Fruit fly (Drosophila melanogaster) whole organism, embryonic: ENCODE results near the gene Mbs.
A peak's percentile ranks its signal among the peaks of the same experiment; 100 is the strongest.

Experiments
- ATbp ChIP-seq: fragments of 200-800 bp; sonication (Bioruptor generic); optimal IDR thresholded peaks from 2 replicates; lab custom pipeline; 2017; ENCODE audit warnings: missing biosample characterization, mild to moderate bottlenecking, missing genetic modification characterization, missing genetic modification reagents
- Adf1 ChIP-seq: fragments of 200-800 bp; sonication (Bioruptor generic); IDR thresholded peaks from 2 replicates; pipeline ENCODE4 v1.3.6; 2022; ENCODE audit warnings: missing biosample characterization, missing genetic modification characterization
- Atf-2 ChIP-seq: fragments of 200-800 bp; sonication (Bioruptor generic); optimal IDR thresholded peaks from 2 replicates; lab custom pipeline; 2016; ENCODE audit warnings: missing biosample characterization, missing genetic modification characterization
- Bgb ChIP-seq: fragments of 200-800 bp; sonication (Bioruptor generic); IDR thresholded peaks from 2 replicates; pipeline ENCODE4 v1.3.6; 2022; ENCODE audit warnings: missing biosample characterization, missing genetic modification characterization; ENCODE audit not compliant: partially characterized antibody
- CG10366 ChIP-seq: fragments of 200-800 bp; sonication (Bioruptor generic); IDR thresholded peaks from 2 replicates; pipeline ENCODE4 v1.3.6; 2022; ENCODE audit warnings: missing biosample characterization, missing genetic modification characterization
- CG10654 ChIP-seq: fragments of 200-800 bp; sonication (Bioruptor generic); optimal IDR thresholded peaks from 2 replicates; lab custom pipeline; 2016; ENCODE audit warnings: missing biosample characterization, missing genetic modification characterization
- CG11560 ChIP-seq: fragments of 200-800 bp; sonication (Bioruptor generic); IDR thresholded peaks from 3 replicates; pipeline ENCODE4 v1.3.6; 2022; ENCODE audit warnings: missing biosample characterization, missing genetic modification characterization
- CG12744 ChIP-seq: fragments of 200-800 bp; sonication (Bioruptor generic); optimal IDR thresholded peaks from 2 replicates; lab custom pipeline; 2016; ENCODE audit warnings: missing biosample characterization, missing genetic modification characterization
- CG15479 ChIP-seq: fragments of 200-800 bp; sonication (Bioruptor generic); optimal IDR thresholded peaks from 3 replicates; lab custom pipeline; 2019; ENCODE audit warnings: missing biosample characterization, mild to moderate bottlenecking, missing genetic modification characterization, moderate library complexity
- CG17568 ChIP-seq: fragments of 200-800 bp; sonication (Bioruptor generic); optimal IDR thresholded peaks from 2 replicates; lab custom pipeline; 2018; ENCODE audit warnings: missing biosample characterization, mild to moderate bottlenecking, missing genetic modification characterization, moderate library complexity
- CG17829 ChIP-seq: fragments of 200-800 bp; optimal IDR thresholded peaks from 2 replicates; lab custom pipeline; 2019; ENCODE audit warnings: missing biosample characterization, mild to moderate bottlenecking, missing genetic modification characterization, moderate library complexity
- CG2129 ChIP-seq: fragments of 200-800 bp; sonication (Bioruptor generic); IDR thresholded peaks from 2 replicates; pipeline ENCODE4 v1.3.6; 2022; ENCODE audit warnings: missing biosample characterization, missing genetic modification characterization; ENCODE audit not compliant: partially characterized antibody
- CG32772 ChIP-seq: fragments of 200-800 bp; sonication (Bioruptor generic); IDR thresholded peaks from 2 replicates; pipeline ENCODE4 v1.3.6; 2022; ENCODE audit warnings: missing biosample characterization, missing genetic modification characterization
- CG33557 ChIP-seq: fragments of 200-800 bp; sonication (Bioruptor generic); optimal IDR thresholded peaks from 2 replicates; lab custom pipeline; 2019; ENCODE audit warnings: missing biosample characterization, mild to moderate bottlenecking, missing genetic modification characterization, moderate library complexity
- CG3847 ChIP-seq: fragments of 200-800 bp; sonication (Bioruptor generic); IDR thresholded peaks from 2 replicates; pipeline ENCODE4 v1.3.6; 2022; ENCODE audit warnings: missing biosample characterization, missing genetic modification characterization
- CG42726 ChIP-seq: fragments of 200-800 bp; sonication (Bioruptor generic); IDR thresholded peaks from 2 replicates; pipeline ENCODE4 v1.3.6; 2022; ENCODE audit warnings: missing biosample characterization, missing genetic modification characterization; ENCODE audit not compliant: partially characterized antibody
- CG7372 ChIP-seq: fragments of 200-800 bp; sonication (Bioruptor generic); IDR thresholded peaks from 2 replicates; pipeline ENCODE4 v1.3.6; 2022; ENCODE audit warnings: missing biosample characterization, missing genetic modification characterization
- CG8089 ChIP-seq: fragments of 200-800 bp; sonication (Bioruptor generic); optimal IDR thresholded peaks from 3 replicates; lab custom pipeline; 2016; ENCODE audit warnings: missing biosample characterization, missing genetic modification characterization
- CG8359 ChIP-seq: fragments of 200-800 bp; sonication (Bioruptor generic); optimal IDR thresholded peaks from 2 replicates; lab custom pipeline; 2017; ENCODE audit warnings: missing biosample characterization, mild to moderate bottlenecking, missing genetic modification characterization, borderline replicate concordance
- CG9215 ChIP-seq: fragments of 200-800 bp; sonication (Bioruptor generic); IDR thresholded peaks from 2 replicates; pipeline ENCODE4 v1.3.6; 2022; ENCODE audit warnings: missing biosample characterization, missing genetic modification characterization
- CG9609 ChIP-seq: fragments of 200-800 bp; sonication (Bioruptor generic); optimal IDR thresholded peaks from 3 replicates; lab custom pipeline; 2016; ENCODE audit warnings: missing biosample characterization, missing genetic modification characterization
- Dfd ChIP-seq, 2 experiments: fragments of >200 bp; optimal IDR thresholded peaks; 2 replicates each; lab custom pipeline; 2017; ENCODE audit warnings: missing biosample characterization in 2 of 2, missing genetic modification characterization in 2 of 2
- Doc2 ChIP-seq: fragments of 200-800 bp; sonication (Bioruptor generic); IDR thresholded peaks from 2 replicates; pipeline ENCODE4 v1.3.6; 2022; ENCODE audit warnings: missing biosample characterization, missing genetic modification characterization
- Ets97D ChIP-seq: fragments of 200-800 bp; sonication (Bioruptor generic); optimal IDR thresholded peaks from 3 replicates; lab custom pipeline; 2016; ENCODE audit warnings: missing biosample characterization, missing genetic modification characterization
- HLH4C ChIP-seq: fragments of 200-800 bp; sonication (Bioruptor generic); IDR thresholded peaks from 3 replicates; pipeline ENCODE4 v1.3.6; 2022; ENCODE audit warnings: missing biosample characterization, missing genetic modification characterization; ENCODE audit not compliant: partially characterized antibody
- Hey ChIP-seq: fragments of 200-800 bp; sonication (Bioruptor generic); optimal IDR thresholded peaks from 3 replicates; lab custom pipeline; 2018; ENCODE audit warnings: missing biosample characterization, mild to moderate bottlenecking, missing genetic modification characterization
- Max ChIP-seq: fragments of 200-800 bp; sonication (Bioruptor generic); optimal IDR thresholded peaks from 2 replicates; lab custom pipeline; 2016; ENCODE audit warnings: missing biosample characterization, mild to moderate bottlenecking, missing genetic modification characterization
- Mrtf ChIP-seq: fragments of 200-800 bp; sonication (Bioruptor generic); IDR thresholded peaks from 3 replicates; pipeline ENCODE4 v1.3.6; 2022; ENCODE audit warnings: missing biosample characterization, missing genetic modification characterization
- Neu2 ChIP-seq: fragments of 200-800 bp; sonication (Bioruptor generic); optimal IDR thresholded peaks from 3 replicates; lab custom pipeline; 2016; ENCODE audit warnings: missing biosample characterization, missing genetic modification characterization, borderline replicate concordance
- Stat92E ChIP-seq, 3 experiments: fragments of >200 bp in 2 of 3; fragments of 200-800 bp in 1 of 3; sonication (Bioruptor generic) in 1 of 3; optimal IDR thresholded peaks; 2 replicates each; lab custom pipeline; 2017 to 2019; ENCODE audit warnings: missing biosample characterization in 3 of 3, missing genetic modification characterization in 3 of 3, mild to moderate bottlenecking in 1 of 3, moderate library complexity in 1 of 3
- Taf1 ChIP-seq: fragments of 200-800 bp; sonication (Bioruptor generic); IDR thresholded peaks from 2 replicates; pipeline ENCODE4 v1.3.6; 2022; ENCODE audit warnings: missing biosample characterization, missing genetic modification characterization
- abd-A ChIP-seq: fragments of 200-800 bp; sonication (Bioruptor generic); optimal IDR thresholded peaks from 3 replicates; lab custom pipeline; 2019; ENCODE audit warnings: missing biosample characterization, mild to moderate bottlenecking, missing genetic modification characterization, moderate library complexity
- ap ChIP-seq: fragments of 200-800 bp; sonication (Bioruptor generic); IDR thresholded peaks from 2 replicates; pipeline ENCODE4 v1.3.6; 2022; ENCODE audit warnings: missing biosample characterization, missing genetic modification characterization
- az2 ChIP-seq: fragments of 200-800 bp; sonication (Bioruptor generic); optimal IDR thresholded peaks from 3 replicates; lab custom pipeline; 2016; ENCODE audit warnings: missing biosample characterization, missing genetic modification characterization
- crol ChIP-seq: fragments of 200-800 bp; sonication (Bioruptor generic); IDR thresholded peaks from 2 replicates; pipeline ENCODE4 v1.3.6; 2022; ENCODE audit warnings: missing biosample characterization, missing genetic modification characterization
- ems ChIP-seq: fragments of 200-800 bp; sonication (Bioruptor generic); optimal IDR thresholded peaks from 3 replicates; lab custom pipeline; 2016; ENCODE audit warnings: missing biosample characterization, missing genetic modification characterization
- esg ChIP-seq: fragments of 200-800 bp; sonication (Bioruptor generic); conservative IDR thresholded peaks from 2 replicates; pipeline ENCODE4 v1.3.6; 2022; ENCODE audit warnings: missing biosample characterization, missing genetic modification characterization
- ftz-f1 ChIP-seq: fragments of 200-800 bp; sonication (Bioruptor generic); optimal IDR thresholded peaks from 2 replicates; lab custom pipeline; 2016; ENCODE audit warnings: missing biosample characterization, missing genetic modification characterization
- gsb-n ChIP-seq: fragments of 200-800 bp; sonication (Bioruptor generic); optimal IDR thresholded peaks from 3 replicates; lab custom pipeline; 2018; ENCODE audit warnings: missing biosample characterization, mild to moderate bottlenecking, missing genetic modification characterization
- h ChIP-seq: fragments of >200 bp; optimal IDR thresholded peaks from 2 replicates; lab custom pipeline; 2017
- luna ChIP-seq: fragments of 200-800 bp; sonication (Bioruptor generic); optimal IDR thresholded peaks from 2 replicates; lab custom pipeline; 2016; ENCODE audit warnings: missing biosample characterization, missing genetic modification characterization
- row ChIP-seq: fragments of 200-800 bp; sonication (Bioruptor generic); IDR thresholded peaks from 3 replicates; pipeline ENCODE4 v1.3.6; 2022; ENCODE audit warnings: missing biosample characterization, missing genetic modification characterization
- sc ChIP-seq, 3 experiments: fragments of >200 bp in 2 of 3; fragments of 200-800 bp in 1 of 3; sonication (Bioruptor generic) in 1 of 3; optimal IDR thresholded peaks; 2 replicates in 2 of 3; 3 replicates in 1 of 3; lab custom pipeline; 2017; ENCODE audit warnings: mild to moderate bottlenecking in 1 of 3, missing biosample characterization in 1 of 3, missing genetic modification characterization in 1 of 3, missing genetic modification reagents in 1 of 3
- scrt ChIP-seq: fragments of 200-800 bp; sonication (Bioruptor generic); optimal IDR thresholded peaks from 2 replicates; lab custom pipeline; 2018; ENCODE audit warnings: missing biosample characterization, mild to moderate bottlenecking, missing genetic modification characterization, moderate library complexity
- tio ChIP-seq: fragments of 200-800 bp; sonication (Bioruptor generic); optimal IDR thresholded peaks from 2 replicates; lab custom pipeline; 2017; ENCODE audit warnings: missing biosample characterization, missing genetic modification characterization, inconsistent platforms
- tll ChIP-seq, 2 experiments: fragments of 200-800 bp in 1 of 2; fragments of >200 bp in 1 of 2; sonication (Bioruptor generic) in 1 of 2; optimal IDR thresholded peaks; 2 replicates each; lab custom pipeline; 2017 to 2019; ENCODE audit warnings: missing biosample characterization in 2 of 2, missing genetic modification characterization in 2 of 2, mild to moderate bottlenecking in 1 of 2, moderate library complexity in 1 of 2
- toy ChIP-seq: fragments of 200-800 bp; sonication (Bioruptor generic); IDR thresholded peaks from 2 replicates; pipeline ENCODE4 v1.3.6; 2022; ENCODE audit warnings: missing biosample characterization, missing genetic modification characterization
- trh ChIP-seq: fragments of 200-800 bp; sonication (Bioruptor generic); optimal IDR thresholded peaks from 2 replicates; lab custom pipeline; 2016; ENCODE audit warnings: missing biosample characterization, missing genetic modification characterization
- tup ChIP-seq: fragments of 200-800 bp; sonication (Bioruptor generic); optimal IDR thresholded peaks from 2 replicates; lab custom pipeline; 2016; ENCODE audit warnings: missing biosample characterization, mild to moderate bottlenecking, missing genetic modification characterization, moderate library complexity
- vvl ChIP-seq: fragments of 200-800 bp; sonication (Bioruptor generic); IDR thresholded peaks from 2 replicates; pipeline ENCODE4 v1.3.6; 2022; ENCODE audit warnings: missing biosample characterization, missing genetic modification characterization
- zfh1 ChIP-seq: fragments of 200-800 bp; sonication (Bioruptor generic); IDR thresholded peaks from 3 replicates; pipeline ENCODE4 v1.3.6; 2022; ENCODE audit warnings: missing biosample characterization, missing genetic modification characterization

Gene Mbs

dm6 chr3L:16054095-16054494, 2.3 kb downstream of the Mbs start (continued):
- TF ChIP-seq row (GFP tag; lab: Robert Waterston, UW), result peak; percentile 40; the same call in 2 of the 3 replicates
- peak; percentile 57 for TF ChIP-seq CG17829 (tag; lab: Kevin White, UChicago)
- TF ChIP-seq vvl (GFP tag; lab: Robert Waterston, UW), result peak; percentile 22; the same call in 1 of the 2 replicates
- peak; percentile 35; the same call in 1 of the 2 replicates for TF ChIP-seq ap (GFP tag; lab: Robert Waterston, UW)
- TF ChIP-seq Taf1 (GFP tag; lab: Robert Waterston, UW), result no peak
- no peak for TF ChIP-seq Bgb (GFP tag; lab: Robert Waterston, UW)
- TF ChIP-seq ATbp (GFP tag; lab: Kevin White, UChicago), result peak; percentile 35
- no peak for TF ChIP-seq CG17568
- no peak for TF ChIP-seq CG7372
- no peak for TF ChIP-seq Doc2
- TF ChIP-seq Neu2, result no peak
- no peak for TF ChIP-seq scrt (GFP tag; lab: Kevin White, UChicago)
- TF ChIP-seq CG3847 (GFP tag; lab: Robert Waterston, UW), result no peak
- no peak for TF ChIP-seq CG9215
- no peak for TF ChIP-seq abd-A (tag; lab: Kevin White, UChicago)
- TF ChIP-seq CG8089, result no peak
- TF ChIP-seq tio (GFP tag; lab: Kevin White, UChicago), result peak; percentile 14
- TF ChIP-seq gsb-n, result no peak
- no peak for TF ChIP-seq tup (GFP tag; lab: Kevin White, UChicago)
- TF ChIP-seq CG10366 (GFP tag; lab: Robert Waterston, UW), result peak; percentile 17; the same call in 1 of the 2 replicates
- TF ChIP-seq CG32772 (GFP tag; lab: Robert Waterston, UW), result no peak
- no peak for TF ChIP-seq Adf1 (GFP tag; lab: Robert Waterston, UW)
- TF ChIP-seq Hey (tag; lab: Kevin White, UChicago), result no peak
- peak; percentile 56 for TF ChIP-seq az2 (GFP tag; lab: Kevin White, UChicago)
- TF ChIP-seq HLH4C, result no peak
- no peak for TF ChIP-seq CG2129 (GFP tag; lab: Robert Waterston, UW)
- TF ChIP-seq Max, result no peak
- no peak for TF ChIP-seq CG42726 (GFP tag; lab: Robert Waterston, UW)
- no peak for TF ChIP-seq ftz-f1 (GFP tag; lab: Kevin White, UChicago)
- TF ChIP-seq Stat92E (GFP tag; optimal IDR thresholded peaks at IDR 0.05; lab: Kevin White, UChicago), result no peak
- no peak for TF ChIP-seq CG15479
- no peak for TF ChIP-seq CG12744 (GFP tag; lab: Kevin White, UChicago)
- no peak for TF ChIP-seq esg (GFP tag; lab: Robert Waterston, UW)
- no peak for TF ChIP-seq CG10654 (GFP tag; lab: Kevin White, UChicago)
- TF ChIP-seq ems (GFP tag; lab: Kevin White, UChicago), result no peak
- no peak for TF ChIP-seq luna (GFP tag; lab: Kevin White, UChicago)
- TF ChIP-seq crol, result no peak
- no peak for TF ChIP-seq tll (GFP tag; optimal IDR thresholded peaks at IDR 0.05; lab: Kevin White, UChicago)
- 0 out of 3 replicates have a peak, but pooled peaks have one; percentile 39 for TF ChIP-seq Mrtf (GFP tag; lab: Robert Waterston, UW)
- no peak for TF ChIP-seq trh (GFP tag; lab: Kevin White, UChicago)
- no peak for TF ChIP-seq CG11560
- no peak for TF ChIP-seq toy (GFP tag; lab: Robert Waterston, UW)
- TF ChIP-seq CG33557 (GFP tag; lab: Kevin White, UChicago), result no peak
- no peak for TF ChIP-seq Atf-2 (GFP tag; lab: Kevin White, UChicago)
- TF ChIP-seq sc (optimal IDR thresholded peaks at IDR 0.05; lab: Kevin White, UChicago), result no peak
- peak; percentile 13 for TF ChIP-seq sc (GFP tag; optimal IDR thresholded peaks at IDR 0.05; lab: Kevin White, UChicago)
- TF ChIP-seq CG9609 (GFP tag; lab: Kevin White, UChicago), result no peak
- TF ChIP-seq h, result no peak
- TF ChIP-seq Ets97D (GFP tag; lab: Kevin White, UChicago), result no peak
- no peak for TF ChIP-seq zfh1 (GFP tag; lab: Robert Waterston, UW)
- no peak for TF ChIP-seq CG8359
- no peak for TF ChIP-seq Dfd (GFP tag; optimal IDR thresholded peaks at IDR 0.05; lab: Kevin White, UChicago)
